Worm (Caenorhabditis elegans) whole organism, L2 larva: ENCODE data around the gene dolk-1.

Source experiments
- C34F6.9 ChIP-seq: fragments of 150-350 bp; optimal IDR thresholded peaks from 2 replicates; lab custom pipeline; 2014; ENCODE audit warnings: missing biosample characterization, missing genetic modification characterization
- F13H6.1 ChIP-seq: sonication (generic microtip); optimal IDR thresholded peaks from 2 replicates; lab custom pipeline; 2016; ENCODE audit warnings: missing genetic modification characterization, missing compliant biosample characterization
- Y55F3AM.14 ChIP-seq: fragments of 200-800 bp; sonication (Bioruptor generic); optimal IDR thresholded peaks from 2 replicates; lab custom pipeline; 2018; ENCODE audit warnings: mild to moderate bottlenecking, missing genetic modification characterization, missing compliant biosample characterization
- aly-2 ChIP-seq: fragments of 150-350 bp; optimal IDR thresholded peaks from 2 replicates; lab custom pipeline; 2014; ENCODE audit warnings: missing biosample characterization, missing genetic modification characterization
- ama-1 ChIP-seq: fragments of 150-350 bp; optimal IDR thresholded peaks from 2 replicates; lab custom pipeline; 2018; ENCODE audit warnings: inconsistent platforms
- blmp-1 ChIP-seq: sonication (generic microtip); optimal IDR thresholded peaks from 2 replicates; lab custom pipeline; 2017; ENCODE audit warnings: missing genetic modification characterization, mild to moderate bottlenecking, missing compliant biosample characterization, antibody characterized with exemption, moderate library complexity; ENCODE audit not compliant: insufficient read depth
- ceh-16 ChIP-seq: fragments of 150-350 bp; optimal IDR thresholded peaks from 2 replicates; lab custom pipeline; 2014; ENCODE audit warnings: missing biosample characterization, missing genetic modification characterization
- ceh-82 ChIP-seq: fragments of 150-350 bp; optimal IDR thresholded peaks from 2 replicates; lab custom pipeline; 2014; ENCODE audit warnings: missing biosample characterization, missing genetic modification characterization
- crh-2 ChIP-seq: sonication (generic microtip); optimal IDR thresholded peaks from 2 replicates; lab custom pipeline; 2017; ENCODE audit warnings: missing biosample characterization, missing genetic modification characterization
- dmd-4 ChIP-seq: sonication (generic microtip); optimal IDR thresholded peaks from 2 replicates; lab custom pipeline; 2017; ENCODE audit warnings: missing biosample characterization, missing genetic modification characterization
- elt-3 ChIP-seq: sonication (generic microtip); optimal IDR thresholded peaks from 2 replicates; lab custom pipeline; 2017; ENCODE audit warnings: missing biosample characterization, missing genetic modification characterization
- fos-1 ChIP-seq: fragments of 150-350 bp; optimal IDR thresholded peaks from 2 replicates; lab custom pipeline; 2014; ENCODE audit warnings: missing biosample characterization, missing genetic modification characterization
- gmeb-1 ChIP-seq: fragments of 150-350 bp; optimal IDR thresholded peaks from 2 replicates; lab custom pipeline; 2014; ENCODE audit warnings: missing biosample characterization, missing genetic modification characterization
- lin-11 ChIP-seq: fragments of 150-350 bp; sonication (generic microtip); optimal IDR thresholded peaks from 2 replicates; lab custom pipeline; 2014; ENCODE audit warnings: missing biosample characterization, missing genetic modification characterization, inconsistent platforms, mixed read lengths
- lin-13 ChIP-seq: fragments of 150-350 bp; optimal IDR thresholded peaks from 2 replicates; lab custom pipeline; 2014; ENCODE audit warnings: missing biosample characterization, missing genetic modification reagents, missing genetic modification characterization
- lin-39 ChIP-seq: fragments of 150-350 bp; optimal IDR thresholded peaks from 2 replicates; lab custom pipeline; 2014; ENCODE audit warnings: missing biosample characterization, missing genetic modification reagents, missing genetic modification characterization
- lsy-2 ChIP-seq, 2 experiments: fragments of 150-350 bp in 1 of 2; sonication (generic microtip) in 1 of 2; optimal IDR thresholded peaks; 2 replicates each; lab custom pipeline; 2014 to 2017; ENCODE audit warnings: missing biosample characterization in 2 of 2, missing genetic modification characterization in 2 of 2
- mbf-1 ChIP-seq: sonication (generic microtip); optimal IDR thresholded peaks from 2 replicates; lab custom pipeline; 2017; ENCODE audit warnings: missing biosample characterization, missing genetic modification characterization
- mdl-1 ChIP-seq, 2 experiments: fragments of 150-350 bp in 1 of 2; sonication (generic microtip) in 1 of 2; optimal IDR thresholded peaks; 2 replicates each; lab custom pipeline; 2017; ENCODE audit warnings: missing biosample characterization in 2 of 2, missing genetic modification characterization in 2 of 2
- nhr-11 ChIP-seq: fragments of 150-350 bp; optimal IDR thresholded peaks from 2 replicates; lab custom pipeline; 2014; ENCODE audit warnings: missing biosample characterization, missing genetic modification characterization
- nhr-12 ChIP-seq: fragments of 150-350 bp; optimal IDR thresholded peaks from 2 replicates; lab custom pipeline; 2014; ENCODE audit warnings: missing biosample characterization, missing genetic modification characterization
- nhr-129 ChIP-seq: fragments of 150-350 bp; optimal IDR thresholded peaks from 2 replicates; lab custom pipeline; 2014; ENCODE audit warnings: missing biosample characterization, missing genetic modification characterization
- nhr-21 ChIP-seq: fragments of 150-350 bp; optimal IDR thresholded peaks from 2 replicates; lab custom pipeline; 2014; ENCODE audit warnings: missing biosample characterization, missing genetic modification characterization
- nhr-237 ChIP-seq: fragments of 150-350 bp; optimal IDR thresholded peaks from 2 replicates; lab custom pipeline; 2014; ENCODE audit warnings: missing biosample characterization, missing genetic modification characterization
- nhr-77 ChIP-seq: fragments of 150-350 bp; optimal IDR thresholded peaks from 2 replicates; lab custom pipeline; 2014; ENCODE audit warnings: missing biosample characterization, missing genetic modification characterization
- sem-4 ChIP-seq: fragments of 150-350 bp; optimal IDR thresholded peaks from 2 replicates; lab custom pipeline; 2014; ENCODE audit warnings: missing biosample characterization, missing genetic modification reagents, missing genetic modification characterization
- skn-1 ChIP-seq: sonication (generic microtip); optimal IDR thresholded peaks from 2 replicates; lab custom pipeline; 2017; ENCODE audit warnings: missing biosample characterization, missing genetic modification characterization
- sma-3 ChIP-seq: sonication (generic microtip); optimal IDR thresholded peaks from 2 replicates; lab custom pipeline; 2016; ENCODE audit warnings: missing genetic modification reagents, missing genetic modification characterization, missing compliant biosample characterization
- sma-9 ChIP-seq, 2 experiments: fragments of 150-350 bp in 1 of 2; sonication (generic microtip) in 1 of 2; optimal IDR thresholded peaks; 2 replicates each; lab custom pipeline; 2014 to 2016; ENCODE audit warnings: missing genetic modification characterization in 2 of 2, mild to moderate bottlenecking in 1 of 2, missing biosample characterization in 1 of 2, missing compliant biosample characterization in 1 of 2, missing genetic modification reagents in 1 of 2, moderate library complexity in 1 of 2
- snpc-4 ChIP-seq: fragments of 150-350 bp; optimal IDR thresholded peaks from 2 replicates; lab custom pipeline; 2014; ENCODE audit warnings: missing biosample characterization, missing genetic modification characterization
- unc-39 ChIP-seq: fragments of 150-350 bp; optimal IDR thresholded peaks from 2 replicates; lab custom pipeline; 2014; ENCODE audit warnings: missing biosample characterization, missing genetic modification characterization
- unc-55 ChIP-seq: fragments of 150-350 bp; sonication (generic microtip); optimal IDR thresholded peaks from 3 replicates; lab custom pipeline; 2014; ENCODE audit warnings: missing biosample characterization, missing genetic modification reagents, missing genetic modification characterization
- unc-62 ChIP-seq: fragments of 150-350 bp; optimal IDR thresholded peaks from 2 replicates; lab custom pipeline; 2014; ENCODE audit warnings: missing biosample characterization, missing genetic modification reagents, missing genetic modification characterization
- zag-1 ChIP-seq: fragments of 150-350 bp; optimal IDR thresholded peaks from 2 replicates; lab custom pipeline; 2014; ENCODE audit warnings: missing biosample characterization, missing genetic modification characterization
- ztf-1 ChIP-seq: fragments of 200-800 bp; sonication (Bioruptor generic); conservative IDR thresholded peaks from 2 replicates; pipeline ENCODE4 v1.3.6; 2022; ENCODE audit warnings: missing genetic modification characterization, missing compliant biosample characterization
- ztf-11 ChIP-seq: sonication (generic microtip); optimal IDR thresholded peaks from 2 replicates; lab custom pipeline; 2017; ENCODE audit warnings: missing biosample characterization, missing genetic modification characterization

The dolk-1 gene

ce11 chrIII:11935948-11936280 lies 2.5 kb upstream of the dolk-1 start (continued):
- TF ChIP-seq lin-11 (tag; lab: Kevin White, UChicago), result peak; percentile 14
- TF ChIP-seq ztf-1 (GFP tag; lab: Robert Waterston, UW), result no peak
- TF ChIP-seq lin-13 (GFP tag; lab: Kevin White, UChicago), result no peak
- TF ChIP-seq ceh-82 (tag; lab: Kevin White, UChicago), result no peak

- TF ChIP-seq Y55F3AM.14 (peak; percentile 10), sem-4 (tag; lab: Kevin White, UChicago) (peak; percentile 30), F13H6.1 (tag; lab: Kevin White, UChicago) (peak; percentile 7), nhr-21 (tag; lab: Kevin White, UChicago) (peak; percentile 8), C34F6.9 (peak; percentile 14), mdl-1 (tag; optimal IDR thresholded peaks at IDR 0.05; lab: Kevin White, UChicago) (peak in 1 of 2 experiments; percentile 2), nhr-11 (tag; lab: Kevin White, UChicago) (no peak), sma-9 (GFP tag; optimal IDR thresholded peaks at IDR 0.05; lab: Kevin White, UChicago) (peak; percentile 31), sma-9 (tag; optimal IDR thresholded peaks at IDR 0.05; lab: Kevin White, UChicago) (no peak), elt-3 (tag; lab: Kevin White, UChicago) (no peak), lsy-2 (tag; optimal IDR thresholded peaks at IDR 0.05; lab: Kevin White, UChicago) (peak in 1 of 2 experiments; percentile 9)
Observed at ce11 chrIII:11935032-11935947, 1.9 kb upstream of the dolk-1 start.

- TF ChIP-seq ceh-16 (tag; lab: Kevin White, UChicago) (no peak), dmd-4 (tag; lab: Kevin White, UChicago) (no peak), skn-1 (no peak), gmeb-1 (tag; lab: Kevin White, UChicago) (no peak), mbf-1 (tag; lab: Kevin White, UChicago) (no peak), zag-1 (no peak), nhr-12 (no peak), nhr-129 (tag; lab: Kevin White, UChicago) (no peak), blmp-1 (no peak), sma-9 (GFP tag; optimal IDR thresholded peaks at IDR 0.05; lab: Kevin White, UChicago) (no peak), sma-9 (tag; optimal IDR thresholded peaks at IDR 0.05; lab: Kevin White, UChicago) (no peak), ama-1 (lab: Kevin White, UChicago) (no peak), unc-55 (no peak), crh-2 (tag; lab: Kevin White, UChicago) (no peak), ztf-11 (tag; lab: Kevin White, UChicago) (no peak), nhr-237 (tag; lab: Kevin White, UChicago) (no peak), ztf-1 (GFP tag; lab: Robert Waterston, UW) (no peak), nhr-77 (tag; lab: Kevin White, UChicago) (no peak), nhr-11 (tag; lab: Kevin White, UChicago) (no peak), snpc-4 (tag; lab: Kevin White, UChicago) (no peak), fos-1 (tag; lab: Kevin White, UChicago) (no peak)
Observed at ce11 chrIII:11931960-11932359, 1.5 kb downstream of the dolk-1 start.

ce11 chrIII:11930899-11931298 lies 2.5 kb downstream of the dolk-1 start:
- TF ChIP-seq lin-39 (no peak), aly-2 (no peak), sma-3 (GFP tag; lab: Kevin White, UChicago) (no peak), unc-39 (tag; lab: Kevin White, UChicago) (no peak)
- TF ChIP-seq, all 48 proteins: peak for 0

ce11 chrIII:11923586-11923985 lies 9.9 kb downstream of the dolk-1 start, which contains the start of gene nft-1:
Gene nft-1, plus strand, starts transcription at chrIII:11923886.
- TF ChIP-seq unc-62 (GFP tag; lab: Kevin White, UChicago) (no peak), Y55F3AM.14 (no peak), elt-3 (tag; lab: Kevin White, UChicago) (no peak)
